Worm (Caenorhabditis elegans): ENCODE data around the gene ZC250.5.
A peak's percentile ranks its signal among the peaks of the same experiment; 100 is the strongest.

Gene ZC250.5

DNA sequence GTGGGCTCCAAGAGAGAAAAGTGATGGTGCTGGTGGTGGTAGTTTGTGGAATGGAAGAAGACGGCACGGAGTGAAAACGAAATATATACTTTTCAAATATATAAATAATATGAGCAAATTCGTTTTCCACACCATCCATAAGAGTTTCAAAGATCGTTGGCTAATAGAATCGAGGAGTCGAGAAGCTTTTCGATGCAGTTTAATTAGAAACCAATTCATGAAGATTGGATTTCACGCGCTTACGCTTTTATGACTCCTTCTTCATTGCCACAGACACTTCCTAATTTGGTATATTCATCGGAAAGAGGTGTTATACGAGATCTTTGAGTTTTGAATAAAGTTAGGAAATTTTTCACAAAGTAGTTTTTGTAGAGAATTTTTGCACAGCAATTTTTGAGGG, 45.1 kb downstream of the ZC250.5 start:
- TF ChIP-seq ceh-19 (GFP tag; optimal IDR thresholded peaks at IDR 0.05) (no peak), odd-2 (tag; optimal IDR thresholded peaks at IDR 0.05) (no peak), F13H6.1 (tag; optimal IDR thresholded peaks at IDR 0.05) (no peak), elt-4 (tag; optimal IDR thresholded peaks at IDR 0.05) (no peak), rnt-1 (tag; optimal IDR thresholded peaks at IDR 0.05) (no peak), zip-5 (tag; optimal IDR thresholded peaks at IDR 0.05) (no peak), hlh-8 (tag; optimal IDR thresholded peaks at IDR 0.05) (no peak), pax-1 (tag; optimal IDR thresholded peaks at IDR 0.05) (no peak), unc-86 (tag; optimal IDR thresholded peaks at IDR 0.05) (no peak), sox-2 (GFP tag; IDR thresholded peaks at IDR 0.05) (no peak), ceh-31 (tag; optimal IDR thresholded peaks at IDR 0.05) (no peak), C38D4.7 (GFP tag; optimal IDR thresholded peaks at IDR 0.05) (no peak), dmd-4 (tag; optimal IDR thresholded peaks at IDR 0.05; ENCODE audit: borderline replicate concordance) (no peak), sdc-2 (tag; optimal IDR thresholded peaks at IDR 0.05) (no peak), unc-3 (GFP tag; conservative IDR thresholded peaks at IDR 0.05) (no peak), unc-3 (tag; optimal IDR thresholded peaks at IDR 0.05) (no peak), hlh-6 (tag; optimal IDR thresholded peaks at IDR 0.05) (no peak)

DNA sequence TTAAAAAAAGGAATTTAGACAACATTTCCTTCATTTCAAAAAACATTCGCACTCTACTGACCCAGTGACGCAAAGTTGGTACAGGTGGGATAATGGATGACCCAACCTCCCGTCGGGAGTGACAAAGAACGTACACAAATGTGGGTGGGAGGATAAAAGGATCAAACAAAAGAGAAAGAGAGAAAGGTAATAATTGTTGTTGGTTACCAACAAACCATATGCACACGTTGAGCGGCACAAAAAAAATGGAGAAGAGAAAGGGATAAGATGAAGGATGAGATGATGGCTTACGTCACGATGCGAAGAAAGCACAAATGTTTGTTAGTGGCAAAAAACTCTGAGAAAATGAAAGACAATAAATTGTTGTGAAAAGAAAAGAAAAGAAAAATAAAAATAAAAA, 46.1 kb downstream of the ZC250.5 start:
- no peak for TF ChIP-seq K02D7.2 (tag; optimal IDR thresholded peaks at IDR 0.05)
- TF ChIP-seq sox-2 (GFP tag; IDR thresholded peaks at IDR 0.05) = peak; percentile 26; the same call in 1 of the 2 replicates
- no peak for TF ChIP-seq ceh-34 (tag; optimal IDR thresholded peaks at IDR 0.05)
- TF ChIP-seq hlh-30 (tag; optimal IDR thresholded peaks at IDR 0.05; ENCODE audit: insufficient read depth) = no peak
- no peak for TF ChIP-seq Y22D7AL.16 (tag; optimal IDR thresholded peaks at IDR 0.05)
- no peak for TF ChIP-seq ceh-22 (tag; optimal IDR thresholded peaks at IDR 0.05)
- TF ChIP-seq ttx-3 (tag; optimal IDR thresholded peaks at IDR 0.05) = no peak
- TF ChIP-seq C38D4.7 (GFP tag; optimal IDR thresholded peaks at IDR 0.05) = no peak

DNA sequence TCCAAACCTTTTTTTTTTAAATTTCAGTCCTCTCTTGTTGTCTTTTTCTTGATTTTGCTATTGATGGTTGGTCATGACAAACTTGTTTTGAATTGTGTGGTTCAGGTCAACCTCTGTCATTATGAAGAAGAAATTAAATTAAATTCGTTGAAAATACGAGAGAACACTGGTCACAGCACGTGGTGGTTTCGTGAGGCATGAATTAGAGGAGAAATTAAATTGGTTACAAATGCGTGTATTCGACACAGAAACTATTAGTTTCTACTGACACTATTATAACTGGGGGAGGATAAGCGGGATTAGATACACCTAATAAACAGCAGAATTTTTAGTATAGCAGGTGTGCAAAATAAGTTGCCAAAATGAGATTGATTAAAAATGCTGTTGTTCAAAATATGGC, 46.5 kb downstream of the ZC250.5 start:
- TF ChIP-seq pax-1 (tag; optimal IDR thresholded peaks at IDR 0.05) (no peak), unc-42 (tag; optimal IDR thresholded peaks at IDR 0.05) (peak; percentile 68), hlh-15 (tag; optimal IDR thresholded peaks at IDR 0.05) (no peak), nhr-11 (tag; optimal IDR thresholded peaks at IDR 0.05) (no peak)

Measured in whole organism, late embryonic.